Worm (Caenorhabditis elegans) whole organism, L4 larva: Measurements from ENCODE around the gene Y53F4B.5.

Source experiments
- aly-2 ChIP-seq: sonication (generic microtip); optimal IDR thresholded peaks from 2 replicates; lab custom pipeline; 2018; ENCODE audit warnings: missing biosample characterization, missing genetic modification characterization
- attf-4 ChIP-seq: sonication (generic microtip); optimal IDR thresholded peaks from 3 replicates; lab custom pipeline; 2017; ENCODE audit warnings: missing biosample characterization, missing genetic modification characterization
- ceh-44 ChIP-seq: fragments of 200-800 bp; sonication (Bioruptor generic); IDR thresholded peaks from 2 replicates; pipeline ENCODE4 v1.3.6; 2022; ENCODE audit warnings: missing genetic modification reagents, missing genetic modification characterization, missing compliant biosample characterization
- ceh-82 ChIP-seq: sonication (generic microtip); optimal IDR thresholded peaks from 2 replicates; lab custom pipeline; 2017; ENCODE audit warnings: missing biosample characterization, missing genetic modification characterization
- dve-1 ChIP-seq: sonication (generic microtip); optimal IDR thresholded peaks from 2 replicates; lab custom pipeline; 2017; ENCODE audit warnings: antibody characterized with exemption, mild to moderate bottlenecking, missing genetic modification characterization, missing compliant biosample characterization; ENCODE audit not compliant: insufficient read depth
- lin-13 ChIP-seq: fragments of 150-350 bp; optimal IDR thresholded peaks from 2 replicates; lab custom pipeline; 2014; ENCODE audit warnings: missing biosample characterization, missing genetic modification reagents, missing genetic modification characterization
- madf-9 ChIP-seq: fragments of 200-800 bp; sonication (Bioruptor generic); conservative IDR thresholded peaks from 2 replicates; pipeline ENCODE4 v1.3.6; 2022; ENCODE audit warnings: missing genetic modification reagents, missing genetic modification characterization, missing compliant biosample characterization
- mdl-1 ChIP-seq, 2 experiments: fragments of 150-350 bp in 1 of 2; sonication (generic microtip) in 1 of 2; optimal IDR thresholded peaks; 2 replicates each; lab custom pipeline; 2014 to 2017; ENCODE audit warnings: missing biosample characterization in 2 of 2, missing genetic modification characterization in 2 of 2
- nhr-48 ChIP-seq: sonication (generic microtip); optimal IDR thresholded peaks from 2 replicates; lab custom pipeline; 2016; ENCODE audit warnings: mild to moderate bottlenecking, missing genetic modification characterization, missing compliant biosample characterization
- spr-3 ChIP-seq: fragments of 200-800 bp; sonication (Bioruptor generic); optimal IDR thresholded peaks from 2 replicates; lab custom pipeline; 2018; ENCODE audit warnings: mild to moderate bottlenecking, missing genetic modification characterization, missing compliant biosample characterization
- unc-62 ChIP-seq, 3 experiments: fragments of 150-350 bp in 1 of 3; sonication (generic microtip); optimal IDR thresholded peaks in 2 of 3; peaks in 1 of 3; 1 replicate in 1 of 3; 2 replicates in 2 of 3; lab custom pipeline; 2014 to 2017; ENCODE audit warnings: missing biosample characterization in 3 of 3, missing genetic modification characterization in 3 of 3, missing genetic modification reagents in 3 of 3, missing genotype in 1 of 3
- ztf-7 ChIP-seq: fragments of 150-350 bp; optimal IDR thresholded peaks from 2 replicates; lab custom pipeline; 2014; ENCODE audit warnings: missing biosample characterization, missing genetic modification characterization

DNA sequence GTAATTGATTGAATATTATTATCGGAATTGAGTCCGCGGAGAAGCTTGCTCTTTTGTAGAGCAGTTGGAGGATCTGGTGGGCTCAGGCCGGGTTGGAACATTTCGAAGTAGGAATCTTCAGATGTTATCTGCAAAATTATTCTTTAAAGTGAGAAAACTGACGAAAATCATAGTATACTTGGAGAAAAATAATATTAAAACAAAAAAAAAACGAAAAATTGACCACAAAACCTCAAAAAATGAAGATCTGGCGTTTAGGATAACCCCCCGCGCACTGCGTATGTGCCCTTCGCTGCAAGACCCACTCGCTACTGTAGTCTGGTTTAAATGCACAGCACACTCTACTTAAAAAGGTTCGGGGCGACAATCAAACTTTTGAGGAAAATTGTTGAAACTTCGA is 19.6 kb upstream of the Y53F4B.5 start, which contains the start of gene Y53F4B.10:
- TF ChIP-seq mdl-1 (tag; optimal IDR thresholded peaks at IDR 0.05; lab: Kevin White, UChicago) (no peak), ztf-7 (tag; lab: Kevin White, UChicago) (no peak), ceh-82 (tag; lab: Kevin White, UChicago) (no peak), nhr-48 (tag; lab: Kevin White, UChicago) (no peak), unc-62 (GFP tag; optimal IDR thresholded peaks at IDR 0.05 in 1 of 2; lab: Kevin White, UChicago) (no peak), unc-62 (tag; optimal IDR thresholded peaks at IDR 0.05; lab: Kevin White, UChicago) (no peak), ceh-44 (GFP tag; lab: Robert Waterston, UW) (no peak), attf-4 (tag; lab: Kevin White, UChicago) (no peak), dve-1 (tag; lab: Kevin White, UChicago) (no peak), aly-2 (tag; lab: Kevin White, UChicago) (no peak), madf-9 (GFP tag; lab: Robert Waterston, UW) (no peak), lin-13 (GFP tag; lab: Kevin White, UChicago) (no peak), spr-3 (no peak)
